Worm (Caenorhabditis elegans): ENCODE data around the gene R05D8.7.

R05D8.7 gene

DNA sequence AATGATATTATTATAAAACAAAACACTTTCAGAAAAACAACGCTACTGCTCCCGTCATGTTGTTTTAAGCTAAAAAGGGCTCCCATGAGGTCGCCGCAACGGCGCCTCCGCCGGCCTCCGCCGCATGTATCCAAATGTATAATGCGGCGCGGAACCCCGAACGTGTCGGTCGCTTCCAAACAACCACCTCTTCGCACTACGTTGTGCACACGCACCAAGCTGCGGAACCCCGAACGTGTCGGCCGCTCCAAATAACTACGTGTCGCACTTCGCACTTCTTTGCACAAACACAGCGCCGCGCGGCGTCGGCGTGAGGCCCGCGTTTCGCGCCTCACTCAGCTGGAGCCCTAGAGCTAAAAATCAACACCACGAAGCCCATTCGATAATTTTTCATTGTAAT lies 46.1 kb downstream of the R05D8.7 start:
- TF ChIP-seq egrh-3 (GFP tag; IDR thresholded peaks at IDR 0.05) (peak; percentile 49; the same call in 1 of the 2 replicates), zfh-2 (GFP tag; conservative IDR thresholded peaks at IDR 0.05) (peak; percentile 84), F37B4.10 (GFP tag; IDR thresholded peaks at IDR 0.05) (0 out of 2 replicates have a peak, but pooled peaks have one; percentile 65), hmg-1.2 (GFP tag; IDR thresholded peaks at IDR 0.05) (peak; percentile 25; the same call in 1 of the 2 replicates), snpc-4 (GFP tag; optimal IDR thresholded peaks at IDR 0.05) (no peak), snpc-4 (tag; optimal IDR thresholded peaks at IDR 0.05) (peak in 2 of 4 experiments; percentile 71 to 89), aptf-2 (GFP tag; conservative IDR thresholded peaks at IDR 0.05) (no peak), F10E7.11 (tag; optimal IDR thresholded peaks at IDR 0.05) (no peak), pbrm-1 (GFP tag; IDR thresholded peaks at IDR 0.05) (peak; percentile 37; the same call in 1 of the 2 replicates)

DNA sequence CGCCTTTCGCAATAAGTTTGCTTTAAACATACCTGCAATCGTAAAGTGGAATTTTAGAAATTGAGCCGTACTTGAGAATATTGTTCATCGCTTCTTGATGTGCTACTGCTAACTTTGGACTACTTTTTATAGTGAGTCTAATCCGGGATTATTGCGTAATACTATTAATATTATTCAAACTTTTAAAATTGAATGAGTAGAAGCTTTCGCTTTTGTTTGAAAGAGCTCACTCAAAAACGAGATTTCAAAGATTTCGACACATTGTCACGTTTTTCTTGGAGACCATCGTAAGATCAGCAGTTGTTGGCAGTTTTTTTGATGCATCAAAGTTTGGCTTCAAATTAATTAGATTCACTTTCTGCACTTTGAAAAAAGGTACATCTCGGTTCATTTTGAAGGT lies 49.5 kb downstream of the R05D8.7 start, which contains the start of gene srt-28:
TSS of gene srt-28 (minus strand) at position 101 of the 400 bp plus-strand sequence.
- TF ChIP-seq egl-18 (GFP tag; IDR thresholded peaks at IDR 0.05) (no peak), unc-62 (GFP tag; optimal IDR thresholded peaks at IDR 0.05) (no peak), D2030.7 (GFP tag; IDR thresholded peaks at IDR 0.05) (no peak), lir-1 (GFP tag; conservative IDR thresholded peaks at IDR 0.05) (no peak), tbp1 (GFP tag; optimal IDR thresholded peaks at IDR 0.05) (no peak), nhr-80 (tag; optimal IDR thresholded peaks at IDR 0.05) (no peak), tlf-1 (GFP tag; optimal IDR thresholded peaks at IDR 0.05) (no peak), Y53F4B.3 (GFP tag; IDR thresholded peaks at IDR 0.05) (no peak), nhr-120 (GFP tag; IDR thresholded peaks at IDR 0.05) (no peak), egl-44 (GFP tag; IDR thresholded peaks at IDR 0.05) (no peak), F33H1.4 (GFP tag; IDR thresholded peaks at IDR 0.05) (no peak), aptf-2 (GFP tag; conservative IDR thresholded peaks at IDR 0.05) (no peak), nfyb-1 (GFP tag; IDR thresholded peaks at IDR 0.05) (no peak), ztf-25 (GFP tag; IDR thresholded peaks at IDR 0.05) (no peak), hrde-1 (tag; optimal IDR thresholded peaks at IDR 0.05; ENCODE audit: borderline replicate concordance) (no peak), nfya-1 (tag; optimal IDR thresholded peaks at IDR 0.05; ENCODE audit: borderline replicate concordance, insufficient read depth) (no peak), athp-1 (tag; optimal IDR thresholded peaks at IDR 0.05) (no peak), atf-7 (tag; optimal IDR thresholded peaks at IDR 0.05) (no peak)

All from whole organism, young adult.